Worm (Caenorhabditis elegans) whole organism, midembryonic: ENCODE measurements around the gene set-22.

Source experiments
- T22C8.4 ChIP-seq: fragments of 200-800 bp; sonication (Bioruptor generic); IDR thresholded peaks from 2 replicates; pipeline ENCODE4 v1.3.6; 2022; ENCODE audit warnings: missing genetic modification characterization, missing compliant biosample characterization
- cog-1 ChIP-seq: sonication (generic microtip); optimal IDR thresholded peaks from 2 replicates; lab custom pipeline; 2016; ENCODE audit warnings: missing genetic modification characterization, missing compliant biosample characterization
- flt-1 ChIP-seq: fragments of 200-800 bp; sonication (Bioruptor generic); IDR thresholded peaks from 2 replicates; pipeline ENCODE4 v1.3.6; 2022; ENCODE audit warnings: missing genetic modification characterization, missing compliant biosample characterization
- klf-2 ChIP-seq: fragments of 200-800 bp; sonication (Bioruptor generic); conservative IDR thresholded peaks from 2 replicates; pipeline ENCODE4 v1.3.6; 2022; ENCODE audit warnings: missing genetic modification reagents, missing genetic modification characterization, missing compliant biosample characterization
- med-1 ChIP-seq: sonication (generic microtip); optimal IDR thresholded peaks from 2 replicates; lab custom pipeline; 2017; ENCODE audit warnings: missing genetic modification characterization, mild to moderate bottlenecking, missing compliant biosample characterization, antibody characterized with exemption, missing genetic modification reagents; ENCODE audit not compliant: insufficient read depth
- ref-1 ChIP-seq: fragments of 200-800 bp; sonication (Bioruptor generic); conservative IDR thresholded peaks from 2 replicates; pipeline ENCODE4 v1.3.6; 2022; ENCODE audit warnings: missing genetic modification reagents, missing genetic modification characterization, missing compliant biosample characterization
- tab-1 ChIP-seq: fragments of 200-800 bp; sonication (Bioruptor generic); IDR thresholded peaks from 2 replicates; pipeline ENCODE4 v1.3.6; 2022; ENCODE audit warnings: missing genetic modification characterization, missing compliant biosample characterization
- ztf-23 ChIP-seq: fragments of 200-800 bp; sonication (Bioruptor generic); IDR thresholded peaks from 2 replicates; pipeline ENCODE4 v1.3.6; 2022; ENCODE audit warnings: missing genetic modification reagents, missing genetic modification characterization, missing compliant biosample characterization
- ztf-29 ChIP-seq: fragments of 200-800 bp; sonication (Bioruptor generic); IDR thresholded peaks from 2 replicates; pipeline ENCODE4 v1.3.6; 2022; ENCODE audit warnings: missing genetic modification reagents, missing genetic modification characterization, missing compliant biosample characterization

Gene set-22

DNA sequence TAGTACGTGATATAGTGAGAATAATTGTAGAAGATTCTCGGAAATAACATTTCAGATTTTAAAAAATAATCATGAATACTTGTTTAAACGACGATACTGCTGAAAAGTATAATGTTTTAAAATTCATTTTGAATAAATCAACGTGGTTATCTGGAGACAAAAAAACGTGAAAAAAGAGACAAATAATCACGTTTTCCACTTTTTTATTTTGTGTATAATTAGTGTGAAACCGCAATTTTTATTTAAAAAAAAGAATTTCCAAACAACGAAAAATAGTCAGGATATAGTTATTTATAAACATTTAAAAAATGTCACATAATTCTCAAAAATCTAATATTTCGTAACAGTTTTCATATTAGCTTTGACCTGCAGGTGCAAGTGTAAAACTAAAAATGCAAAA, 30.4 kb upstream of the set-22 start, which contains the start of gene F15H10.7:
Gene F15H10.7, minus strand, starts transcription at position 101 of the 400 bp plus-strand sequence.
- TF ChIP-seq ztf-23 (GFP tag; lab: Robert Waterston, UW) (no peak), med-1 (GFP tag; lab: Kevin White, UChicago) (no peak), ztf-29 (GFP tag; lab: Robert Waterston, UW) (no peak), flt-1 (GFP tag; lab: Robert Waterston, UW) (no peak), ref-1 (GFP tag; lab: Robert Waterston, UW) (no peak), cog-1 (no peak), klf-2 (GFP tag; lab: Robert Waterston, UW) (no peak), tab-1 (no peak), T22C8.4 (GFP tag; lab: Robert Waterston, UW) (no peak)

ce11 chrV:10410030-10410713, 26.5 kb upstream of the set-22 start, which contains the start of gene F15H10.12:
TSS of gene F15H10.12 (minus strand) at chrV:10410080.
- TF ChIP-seq ztf-23 (GFP tag; lab: Robert Waterston, UW) = no peak
- no peak for TF ChIP-seq flt-1 (GFP tag; lab: Robert Waterston, UW)
- TF ChIP-seq tab-1 = no peak
- no peak for TF ChIP-seq ref-1 (GFP tag; lab: Robert Waterston, UW)
- TF ChIP-seq klf-2 (GFP tag; lab: Robert Waterston, UW) = no peak

DNA sequence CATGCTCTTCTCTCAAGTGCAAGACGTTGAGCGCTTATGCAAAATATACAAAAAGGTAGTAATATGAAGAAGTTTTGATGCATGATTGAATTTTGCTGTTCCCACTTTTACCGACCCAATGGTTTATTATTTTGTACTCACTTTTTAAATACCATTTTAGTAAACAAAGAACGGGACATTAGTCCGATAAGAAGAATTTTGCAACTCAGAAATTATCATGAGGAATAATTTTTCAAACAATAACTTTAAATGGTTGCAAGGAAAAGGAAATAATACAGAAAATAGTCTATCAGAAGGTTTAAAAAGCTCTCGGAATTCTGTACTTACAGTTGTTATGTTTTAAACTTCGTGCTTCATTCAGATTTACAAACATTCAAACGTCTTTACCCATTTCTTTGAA, 22.1 kb upstream of the set-22 start, which contains the start of gene F15H10.9:
Gene F15H10.9, minus strand, starts transcription at position 101 of the 400 bp plus-strand sequence.
- TF ChIP-seq T22C8.4 (GFP tag; lab: Robert Waterston, UW) (no peak), med-1 (GFP tag; lab: Kevin White, UChicago) (no peak), ztf-23 (GFP tag; lab: Robert Waterston, UW) (no peak), ztf-29 (GFP tag; lab: Robert Waterston, UW) (no peak), ref-1 (GFP tag; lab: Robert Waterston, UW) (no peak), tab-1 (no peak), flt-1 (GFP tag; lab: Robert Waterston, UW) (no peak), klf-2 (GFP tag; lab: Robert Waterston, UW) (no peak), cog-1 (no peak)

ce11 chrV:10416925-10417324, 19.8 kb upstream of the set-22 start, which contains the start of gene F15H10.10:
TSS of gene F15H10.10 (minus strand) at chrV:10417025.
- no peak for TF ChIP-seq tab-1
- TF ChIP-seq ztf-23 (GFP tag; lab: Robert Waterston, UW) = no peak
- TF ChIP-seq cog-1 = no peak
- no peak for TF ChIP-seq med-1 (GFP tag; lab: Kevin White, UChicago)
- TF ChIP-seq flt-1 (GFP tag; lab: Robert Waterston, UW) = no peak
- TF ChIP-seq ref-1 (GFP tag; lab: Robert Waterston, UW) = no peak
- TF ChIP-seq ztf-29 (GFP tag; lab: Robert Waterston, UW) = no peak
- no peak for TF ChIP-seq klf-2 (GFP tag; lab: Robert Waterston, UW)
- no peak for TF ChIP-seq T22C8.4 (GFP tag; lab: Robert Waterston, UW)

ce11 chrV:10418961-10419360, 17.8 kb upstream of the set-22 start, which contains the start of gene F15H10.5:
TSS of gene F15H10.5 (minus strand) at chrV:10419061.
- TF ChIP-seq ref-1 (GFP tag; lab: Robert Waterston, UW) = no peak
- TF ChIP-seq cog-1 = no peak
- TF ChIP-seq med-1 (GFP tag; lab: Kevin White, UChicago) = no peak
- TF ChIP-seq tab-1 = no peak
- no peak for TF ChIP-seq flt-1 (GFP tag; lab: Robert Waterston, UW)
- TF ChIP-seq ztf-23 (GFP tag; lab: Robert Waterston, UW) = no peak
- no peak for TF ChIP-seq ztf-29 (GFP tag; lab: Robert Waterston, UW)

- TF ChIP-seq ztf-29 (GFP tag; lab: Robert Waterston, UW) = no peak
- no peak for TF ChIP-seq T22C8.4 (GFP tag; lab: Robert Waterston, UW)
- TF ChIP-seq flt-1 (GFP tag; lab: Robert Waterston, UW) = no peak
- no peak for TF ChIP-seq klf-2 (GFP tag; lab: Robert Waterston, UW)
- no peak for TF ChIP-seq ztf-23 (GFP tag; lab: Robert Waterston, UW)
Observed at ce11 chrV:10421802-10422201, 14.9 kb upstream of the set-22 start, which contains the start of gene col-13. TSS of gene col-13 (minus strand) at chrV:10421902.

ce11 chrV:10423511-10423910, 13.2 kb upstream of the set-22 start:
- TF ChIP-seq flt-1 (GFP tag; lab: Robert Waterston, UW) (no peak), med-1 (GFP tag; lab: Kevin White, UChicago) (no peak), klf-2 (GFP tag; lab: Robert Waterston, UW) (no peak), cog-1 (no peak), tab-1 (no peak), ref-1 (GFP tag; lab: Robert Waterston, UW) (no peak), ztf-29 (GFP tag; lab: Robert Waterston, UW) (no peak), ztf-23 (GFP tag; lab: Robert Waterston, UW) (no peak), T22C8.4 (GFP tag; lab: Robert Waterston, UW) (no peak)

DNA sequence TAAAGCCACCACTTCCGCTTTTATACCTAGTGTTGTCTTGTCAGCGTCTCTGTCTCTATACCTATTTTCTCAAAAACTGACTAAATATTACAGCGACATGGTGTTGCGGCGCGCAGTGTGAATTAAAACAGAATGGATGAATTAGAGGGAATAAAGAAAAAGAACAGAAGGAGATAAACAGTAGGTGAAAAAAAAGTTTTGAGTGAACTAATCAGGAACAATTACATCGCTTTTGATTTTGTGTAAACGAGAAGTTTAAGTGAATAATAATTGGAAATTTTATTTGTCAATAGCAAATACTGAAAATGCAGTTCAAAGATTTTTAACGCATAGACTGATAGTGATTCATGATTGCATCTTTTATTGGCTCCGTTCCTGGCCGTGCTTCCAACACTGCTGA, 11.6 kb upstream of the set-22 start, which contains the start of gene col-12:
Gene col-12, minus strand, starts transcription at position 101 of the 400 bp plus-strand sequence.
- TF ChIP-seq ztf-29 (GFP tag; lab: Robert Waterston, UW) = no peak
- no peak for TF ChIP-seq tab-1
- no peak for TF ChIP-seq ref-1 (GFP tag; lab: Robert Waterston, UW)
- TF ChIP-seq med-1 (GFP tag; lab: Kevin White, UChicago) = no peak
- TF ChIP-seq ztf-23 (GFP tag; lab: Robert Waterston, UW) = no peak
- no peak for TF ChIP-seq flt-1 (GFP tag; lab: Robert Waterston, UW)
- TF ChIP-seq klf-2 (GFP tag; lab: Robert Waterston, UW) = no peak
- no peak for TF ChIP-seq T22C8.4 (GFP tag; lab: Robert Waterston, UW)
- TF ChIP-seq cog-1 = no peak

DNA sequence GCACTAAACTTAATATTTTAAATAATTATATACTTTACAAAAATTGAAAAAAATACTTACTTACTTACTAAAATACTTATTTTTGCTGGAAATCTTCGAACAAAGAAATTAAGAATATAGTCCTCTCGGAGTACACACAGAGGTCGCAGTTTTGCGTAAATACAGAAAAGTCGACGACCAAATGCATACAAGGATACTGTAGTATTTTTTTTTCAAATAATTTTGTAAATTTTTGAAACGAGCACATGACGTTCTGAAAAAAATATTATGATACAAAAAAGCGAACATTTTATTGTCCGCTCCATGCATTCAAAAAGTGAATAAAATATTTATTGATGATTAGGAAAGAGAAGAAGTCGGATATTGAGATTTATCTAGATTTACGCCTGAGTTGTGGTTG, 10.5 kb upstream of the set-22 start, which contains the start of gene apc-10:
Gene apc-10, minus strand, starts transcription at position 101 of the 400 bp plus-strand sequence.
- TF ChIP-seq med-1 (GFP tag; lab: Kevin White, UChicago) (no peak), klf-2 (GFP tag; lab: Robert Waterston, UW) (no peak), cog-1 (no peak), ztf-23 (GFP tag; lab: Robert Waterston, UW) (no peak), ref-1 (GFP tag; lab: Robert Waterston, UW) (no peak), T22C8.4 (GFP tag; lab: Robert Waterston, UW) (no peak), tab-1 (no peak), flt-1 (GFP tag; lab: Robert Waterston, UW) (no peak), ztf-29 (GFP tag; lab: Robert Waterston, UW) (no peak)
